Fruit fly (Drosophila melanogaster): ENCODE measurements around the gene Wnt5.

DNA sequence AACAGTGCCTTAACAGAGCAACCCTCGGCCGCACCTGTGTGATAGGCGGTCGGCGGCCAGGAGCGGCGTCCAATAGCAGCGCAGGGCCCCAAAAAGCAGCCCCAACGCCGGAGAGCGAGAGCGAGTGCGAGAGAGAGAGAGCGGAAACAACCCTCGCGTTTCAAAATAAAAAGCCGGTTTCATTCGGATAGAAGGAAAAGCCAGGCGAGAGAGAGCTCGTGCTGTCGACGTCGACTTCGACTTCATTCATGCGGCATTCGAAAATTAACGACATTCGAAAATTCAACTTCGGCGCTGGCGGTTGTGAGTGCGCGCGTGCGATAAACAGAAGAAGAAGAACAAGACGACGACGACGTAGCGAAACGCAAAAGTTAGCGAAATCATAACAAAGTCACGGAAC is 29.2 kb upstream of the Wnt5 start:
- TF ChIP-seq CG10348 (GFP tag; IDR thresholded peaks at IDR 0.05) = no peak
- TF ChIP-seq Snoo (tag; optimal IDR thresholded peaks at IDR 0.05) = no peak
- TF ChIP-seq CG12605 (GFP tag; IDR thresholded peaks at IDR 0.05) = peak; percentile 44
- TF ChIP-seq Ets98B (GFP tag; IDR thresholded peaks at IDR 0.05) = peak; percentile 26; the same call in 1 of the 2 replicates
- TF ChIP-seq CG13204 (GFP tag; optimal IDR thresholded peaks at IDR 0.05) = peak; percentile 57
- TF ChIP-seq EcR (GFP tag; optimal IDR thresholded peaks at IDR 0.05) = peak; percentile 2
- TF ChIP-seq rn (GFP tag; IDR thresholded peaks at IDR 0.05) = no peak
- TF ChIP-seq Pif1A (GFP tag; optimal IDR thresholded peaks at IDR 0.05) = no peak
